Worm (Caenorhabditis elegans) whole organism, L1 larva: ENCODE measurements around the gene D1054.9.
A peak's percentile ranks its signal among the peaks of the same experiment; 100 is the strongest.

ENCODE experiments used
- F16B12.6 ChIP-seq: fragments of 150-350 bp; optimal IDR thresholded peaks from 2 replicates; lab custom pipeline; 2014; ENCODE audit warnings: missing biosample characterization, missing genetic modification characterization
- aly-2 ChIP-seq: fragments of 150-350 bp; optimal IDR thresholded peaks from 2 replicates; lab custom pipeline; 2014; ENCODE audit warnings: missing biosample characterization, missing genetic modification characterization
- blmp-1 ChIP-seq: fragments of 150-350 bp; optimal IDR thresholded peaks from 2 replicates; lab custom pipeline; 2014; ENCODE audit warnings: missing biosample characterization, missing genetic modification characterization
- ceh-63 ChIP-seq: fragments of 200-800 bp; sonication (Bioruptor generic); optimal IDR thresholded peaks from 2 replicates; lab custom pipeline; 2018; ENCODE audit warnings: mild to moderate bottlenecking, missing genetic modification characterization, missing compliant biosample characterization
- ceh-8 ChIP-seq: fragments of 200-800 bp; sonication (Bioruptor generic); optimal IDR thresholded peaks from 2 replicates; lab custom pipeline; 2018; ENCODE audit warnings: mild to moderate bottlenecking, missing genetic modification characterization, moderate library complexity, missing compliant biosample characterization
- ceh-88 ChIP-seq: fragments of 200-800 bp; sonication (Bioruptor generic); IDR thresholded peaks from 2 replicates; pipeline ENCODE4 v1.3.6; 2022; ENCODE audit warnings: missing genetic modification characterization, missing compliant biosample characterization
- ceh-90 ChIP-seq: sonication (generic microtip); optimal IDR thresholded peaks from 2 replicates; lab custom pipeline; 2016; ENCODE audit warnings: missing genetic modification characterization, missing compliant biosample characterization
- ces-1 ChIP-seq: fragments of 150-350 bp; optimal IDR thresholded peaks from 2 replicates; lab custom pipeline; 2014; ENCODE audit warnings: missing biosample characterization, missing genetic modification reagents, missing genetic modification characterization
- dpl-1 ChIP-seq, 3 experiments: fragments of 150-350 bp in 2 of 3; sonication (generic microtip) in 1 of 3; optimal IDR thresholded peaks; 2 replicates each; lab custom pipeline; 2014 to 2017; ENCODE audit warnings: missing biosample characterization in 3 of 3, missing genetic modification characterization in 3 of 3, missing genetic modification reagents in 3 of 3
- dsc-1 ChIP-seq: sonication (generic microtip); optimal IDR thresholded peaks from 2 replicates; lab custom pipeline; 2016; ENCODE audit warnings: mild to moderate bottlenecking, missing genetic modification characterization, missing compliant biosample characterization
- efl-1 ChIP-seq, 4 experiments: fragments of 150-350 bp; optimal IDR thresholded peaks in 3 of 4; peaks in 1 of 4; 1 replicate in 1 of 4; 2 replicates in 3 of 4; lab custom pipeline; 2014; ENCODE audit warnings: missing biosample characterization in 2 of 4, missing genetic modification characterization in 2 of 4, missing genetic modification reagents in 2 of 4
- egl-13 ChIP-seq: sonication (generic microtip); optimal IDR thresholded peaks from 2 replicates; lab custom pipeline; 2016; ENCODE audit warnings: missing genotype, missing genetic modification reagents, missing genetic modification characterization, missing compliant biosample characterization
- elt-3 ChIP-seq, 6 experiments: fragments of 150-350 bp in 1 of 6; sonication (generic microtip); optimal IDR thresholded peaks; 2 replicates each; lab custom pipeline; 2017 to 2018; ENCODE audit warnings: missing biosample characterization in 6 of 6, missing genetic modification characterization in 6 of 6, inconsistent platforms in 1 of 6
- ets-5 ChIP-seq: fragments of 200-800 bp; sonication (Bioruptor generic); IDR thresholded peaks from 2 replicates; pipeline ENCODE4 v1.3.6; 2022; ENCODE audit warnings: missing genetic modification characterization, missing compliant biosample characterization
- fkh-10 ChIP-seq: sonication (generic microtip); optimal IDR thresholded peaks from 2 replicates; lab custom pipeline; 2017; ENCODE audit warnings: missing biosample characterization, missing genetic modification reagents, missing genetic modification characterization
- fkh-8 ChIP-seq: sonication (generic microtip); optimal IDR thresholded peaks from 2 replicates; lab custom pipeline; 2016; ENCODE audit warnings: mild to moderate bottlenecking, missing genetic modification characterization, missing compliant biosample characterization
- hlh-4 ChIP-seq: sonication (generic microtip); optimal IDR thresholded peaks from 2 replicates; lab custom pipeline; 2016; ENCODE audit warnings: mild to moderate bottlenecking, missing genetic modification characterization, missing compliant biosample characterization
- hpl-2 ChIP-seq: fragments of 150-350 bp; optimal IDR thresholded peaks from 2 replicates; lab custom pipeline; 2014; ENCODE audit warnings: missing biosample characterization, missing genetic modification reagents, missing genetic modification characterization
- irx-1 ChIP-seq: sonication (generic microtip); optimal IDR thresholded peaks from 2 replicates; lab custom pipeline; 2016; ENCODE audit warnings: missing genetic modification characterization, missing compliant biosample characterization
- jun-1 ChIP-seq: fragments of 150-350 bp; optimal IDR thresholded peaks from 2 replicates; lab custom pipeline; 2014; ENCODE audit warnings: missing biosample characterization, missing genetic modification reagents, missing genetic modification characterization
- lin-14 ChIP-seq: fragments of 200-800 bp; sonication (Bioruptor generic); optimal IDR thresholded peaks from 2 replicates; lab custom pipeline; 2018; ENCODE audit warnings: mild to moderate bottlenecking, missing genetic modification characterization, moderate library complexity, missing compliant biosample characterization
- lin-35 ChIP-seq, 2 experiments: fragments of 150-350 bp; optimal IDR thresholded peaks; 2 replicates each; lab custom pipeline; 2014; ENCODE audit warnings: missing biosample characterization in 2 of 2, missing genetic modification characterization in 2 of 2, missing genetic modification reagents in 2 of 2
- lin-39 ChIP-seq: fragments of 150-350 bp; optimal IDR thresholded peaks from 2 replicates; lab custom pipeline; 2014; ENCODE audit warnings: missing biosample characterization, missing genetic modification reagents, missing genetic modification characterization
- lsy-2 ChIP-seq, 2 experiments: fragments of 150-350 bp; optimal IDR thresholded peaks; 2 replicates each; lab custom pipeline; 2014; ENCODE audit warnings: missing biosample characterization in 2 of 2, missing genetic modification characterization in 2 of 2
- mdl-1 ChIP-seq, 2 experiments: fragments of 150-350 bp; optimal IDR thresholded peaks; 2 replicates each; lab custom pipeline; 2014 to 2017; ENCODE audit warnings: missing biosample characterization in 2 of 2, missing genetic modification characterization in 2 of 2, inconsistent platforms in 1 of 2
- mep-1 ChIP-seq: fragments of 150-350 bp; optimal IDR thresholded peaks from 2 replicates; lab custom pipeline; 2014; ENCODE audit warnings: missing biosample characterization, missing genetic modification characterization
- nhr-12 ChIP-seq: sonication (generic microtip); optimal IDR thresholded peaks from 2 replicates; lab custom pipeline; 2017; ENCODE audit warnings: missing biosample characterization, missing genetic modification characterization
- nhr-28 ChIP-seq: fragments of 150-350 bp; optimal IDR thresholded peaks from 2 replicates; lab custom pipeline; 2014; ENCODE audit warnings: missing biosample characterization, missing genetic modification characterization
- nhr-47 ChIP-seq: sonication (generic microtip); optimal IDR thresholded peaks from 2 replicates; lab custom pipeline; 2016; ENCODE audit warnings: mild to moderate bottlenecking, missing genetic modification characterization, moderate library complexity, missing compliant biosample characterization
- nhr-76 ChIP-seq: sonication (generic microtip); optimal IDR thresholded peaks from 2 replicates; lab custom pipeline; 2017; ENCODE audit warnings: missing biosample characterization, missing genetic modification characterization
- nhr-77 ChIP-seq: fragments of 150-350 bp; optimal IDR thresholded peaks from 2 replicates; lab custom pipeline; 2014; ENCODE audit warnings: missing biosample characterization, missing genetic modification characterization
- nhr-84 ChIP-seq: sonication (generic microtip); optimal IDR thresholded peaks from 2 replicates; lab custom pipeline; 2017; ENCODE audit warnings: missing biosample characterization, missing genetic modification characterization
- nhr-85 ChIP-seq: sonication (generic microtip); peaks from one replicate; lab custom pipeline; 2016; ENCODE audit warnings: missing genetic modification characterization, inconsistent platforms, missing compliant biosample characterization
- pax-3 ChIP-seq: fragments of 200-800 bp; sonication (Bioruptor generic); optimal IDR thresholded peaks from 2 replicates; lab custom pipeline; 2018; ENCODE audit warnings: mild to moderate bottlenecking, missing genetic modification characterization, moderate library complexity, missing compliant biosample characterization
- skn-1 ChIP-seq: fragments of 150-350 bp; optimal IDR thresholded peaks from 2 replicates; lab custom pipeline; 2014; ENCODE audit warnings: missing biosample characterization, missing genetic modification characterization
- snpc-4 ChIP-seq: fragments of 150-350 bp; optimal IDR thresholded peaks from 2 replicates; lab custom pipeline; 2014; ENCODE audit warnings: missing biosample characterization, missing genetic modification characterization
- sup-37 ChIP-seq: fragments of 200-800 bp; sonication (Bioruptor generic); optimal IDR thresholded peaks from 2 replicates; lab custom pipeline; 2018; ENCODE audit warnings: mild to moderate bottlenecking, missing genetic modification characterization, missing compliant biosample characterization
- tbx-2 ChIP-seq: sonication (generic microtip); optimal IDR thresholded peaks from 2 replicates; lab custom pipeline; 2016; ENCODE audit warnings: missing genetic modification characterization, missing compliant biosample characterization
- tlp-1 ChIP-seq: fragments of 150-350 bp; optimal IDR thresholded peaks from 2 replicates; lab custom pipeline; 2014; ENCODE audit warnings: missing biosample characterization, missing genetic modification characterization
- unc-30 ChIP-seq: sonication (generic microtip); optimal IDR thresholded peaks from 2 replicates; lab custom pipeline; 2017; ENCODE audit warnings: missing biosample characterization, missing genetic modification characterization
- unc-62 ChIP-seq: fragments of 150-350 bp; optimal IDR thresholded peaks from 2 replicates; lab custom pipeline; 2014; ENCODE audit warnings: missing biosample characterization, missing genetic modification reagents, missing genetic modification characterization
- unc-98 ChIP-seq: fragments of 200-800 bp; sonication (Bioruptor generic); IDR thresholded peaks from 2 replicates; pipeline ENCODE4 v1.3.6; 2022; ENCODE audit warnings: missing genetic modification characterization, missing compliant biosample characterization
- xbp-1 ChIP-seq: sonication (generic microtip); optimal IDR thresholded peaks from 2 replicates; lab custom pipeline; 2016; ENCODE audit warnings: missing genetic modification characterization, missing compliant biosample characterization
- zip-4 ChIP-seq: fragments of 200-800 bp; sonication (Bioruptor generic); optimal IDR thresholded peaks from 2 replicates; lab custom pipeline; 2018; ENCODE audit warnings: mild to moderate bottlenecking, missing genetic modification characterization, moderate library complexity, missing compliant biosample characterization
- ztf-11 ChIP-seq, 2 experiments: sonication (generic microtip); optimal IDR thresholded peaks; 2 replicates each; lab custom pipeline; 2016 to 2017; ENCODE audit warnings: missing genetic modification characterization in 2 of 2, missing biosample characterization in 1 of 2, missing compliant biosample characterization in 1 of 2

Gene D1054.9

DNA sequence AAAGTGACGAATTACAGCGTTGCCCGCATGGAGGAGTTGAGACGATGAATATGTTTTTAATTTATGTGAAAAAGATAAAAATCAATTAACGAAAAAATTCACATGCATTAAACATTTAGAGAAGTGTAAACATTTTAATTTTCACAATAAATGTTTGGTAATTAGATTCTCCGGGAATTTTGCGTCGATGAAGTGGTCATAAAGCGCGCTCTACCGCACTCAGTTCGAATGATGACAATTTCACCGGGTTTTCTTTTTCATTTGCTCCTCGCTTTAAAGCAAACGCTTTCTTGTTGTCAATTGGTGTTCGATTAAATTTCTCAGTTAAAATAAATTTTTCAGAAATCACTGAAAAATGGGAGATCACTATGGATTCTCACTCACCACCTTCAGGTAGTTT lies 20.8 kb downstream of the D1054.9 start, which contains the start of the genes D1054.1 and pas-2:
TSS of gene D1054.1 (minus strand) at position 192 of the 400 bp plus-strand sequence.
TSS of gene pas-2 (plus strand) at position 343 of the 400 bp plus-strand sequence.
- TF ChIP-seq zip-4 (GFP tag; lab: Kevin White, UChicago) (no peak), blmp-1 (tag; lab: Kevin White, UChicago) (peak; percentile 45), pax-3 (tag; lab: Kevin White, UChicago) (no peak), dpl-1 (GFP tag; optimal IDR thresholded peaks at IDR 0.05; lab: Kevin White, UChicago) (peak in 2 of 3 experiments; percentile 1 to 37), snpc-4 (tag; lab: Kevin White, UChicago) (peak; percentile 19), ceh-63 (GFP tag; lab: Kevin White, UChicago) (no peak), lsy-2 (tag; optimal IDR thresholded peaks at IDR 0.05; lab: Kevin White, UChicago) (peak in 1 of 2 experiments; percentile 41), fkh-10 (GFP tag; lab: Kevin White, UChicago) (no peak), F16B12.6 (tag; lab: Kevin White, UChicago) (no peak), ceh-88 (GFP tag; lab: Robert Waterston, UW) (no peak), nhr-28 (no peak), efl-1 (optimal IDR thresholded peaks at IDR 0.05; lab: Kevin White, UChicago) (peak in 1 of 2 experiments; percentile 24), efl-1 (GFP tag; optimal IDR thresholded peaks at IDR 0.05 in 1 of 2; lab: Kevin White, UChicago) (peak in 1 of 2 experiments; percentile 3), nhr-77 (no peak), hlh-4 (no peak), hpl-2 (no peak), ceh-90 (no peak), xbp-1 (tag; lab: Kevin White, UChicago) (no peak), aly-2 (tag; lab: Kevin White, UChicago) (no peak), lin-39 (tag; lab: Kevin White, UChicago) (no peak), mep-1 (tag; lab: Kevin White, UChicago) (peak; percentile 45), tbx-2 (no peak), elt-3 (tag; optimal IDR thresholded peaks at IDR 0.05; lab: Kevin White, UChicago) (no peak), irx-1 (tag; lab: Kevin White, UChicago) (no peak), skn-1 (tag; lab: Kevin White, UChicago) (peak; percentile 92), lin-35 (GFP tag; optimal IDR thresholded peaks at IDR 0.05; lab: Kevin White, UChicago) (peak; percentile 22 to 34), lin-14 (GFP tag; lab: Kevin White, UChicago) (peak; percentile 54), fkh-8 (tag; lab: Kevin White, UChicago) (no peak), mdl-1 (tag; optimal IDR thresholded peaks at IDR 0.05; lab: Kevin White, UChicago) (no peak)

DNA sequence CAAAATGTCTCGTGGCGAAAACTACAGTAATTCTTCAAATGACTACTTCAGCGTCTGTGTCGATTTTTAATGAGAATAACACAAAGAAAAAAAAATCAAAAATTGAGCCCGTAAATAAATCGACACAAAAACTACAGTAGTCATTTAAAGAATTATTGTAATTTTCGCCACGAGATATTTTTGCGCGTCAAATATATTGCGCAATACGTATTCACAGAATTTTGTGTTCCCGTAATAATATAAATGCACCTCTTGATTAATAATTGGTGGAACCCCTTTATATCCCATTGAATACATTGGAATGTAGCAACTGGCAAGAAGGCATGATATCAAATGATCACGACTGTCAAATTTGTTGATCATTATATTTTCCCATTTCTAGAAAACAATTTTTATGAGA lies 22.0 kb downstream of the D1054.9 start:
- TF ChIP-seq nhr-84, result no peak
- no peak for TF ChIP-seq efl-1 (optimal IDR thresholded peaks at IDR 0.05; lab: Kevin White, UChicago)
- TF ChIP-seq efl-1 (GFP tag; optimal IDR thresholded peaks at IDR 0.05 in 1 of 2; lab: Kevin White, UChicago), result no peak
- TF ChIP-seq ceh-8, result no peak
- TF ChIP-seq jun-1 (tag; lab: Kevin White, UChicago), result no peak
- TF ChIP-seq nhr-47 (tag; lab: Kevin White, UChicago), result no peak
- TF ChIP-seq unc-98 (GFP tag; lab: Robert Waterston, UW), result no peak
- no peak for TF ChIP-seq lin-14 (GFP tag; lab: Kevin White, UChicago)
- TF ChIP-seq unc-30 (tag; lab: Kevin White, UChicago), result no peak
- TF ChIP-seq egl-13 (tag; lab: Kevin White, UChicago), result no peak
- no peak for TF ChIP-seq ces-1 (GFP tag; lab: Kevin White, UChicago)
- no peak for TF ChIP-seq ztf-11 (tag; optimal IDR thresholded peaks at IDR 0.05; lab: Kevin White, UChicago)

DNA sequence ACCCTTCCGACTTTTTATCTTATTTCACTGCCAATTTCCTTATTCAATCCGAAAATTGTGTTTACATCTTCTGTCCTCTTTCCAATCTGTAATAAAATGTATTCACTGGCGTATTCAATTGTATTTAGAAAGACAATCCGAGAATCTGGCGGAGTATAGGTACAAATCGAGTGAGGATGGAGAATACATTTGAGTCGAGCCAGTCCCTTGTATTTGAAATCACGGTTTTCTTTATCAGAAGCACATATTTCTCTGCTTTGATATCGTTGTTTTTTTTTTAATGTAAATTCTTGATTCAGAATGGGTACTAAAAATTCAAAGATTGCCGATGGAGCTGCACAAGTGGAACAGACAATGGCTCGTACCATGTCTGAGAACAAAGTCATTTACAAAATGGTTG lies 26.8 kb downstream of the D1054.9 start, which contains the start of gene ocr-1:
TSS of gene ocr-1 (plus strand) at position 301 of the 400 bp plus-strand sequence.
- TF ChIP-seq lin-39 (tag; lab: Kevin White, UChicago) (no peak), sup-37 (no peak), elt-3 (tag; optimal IDR thresholded peaks at IDR 0.05; lab: Kevin White, UChicago) (no peak), skn-1 (tag; lab: Kevin White, UChicago) (no peak), jun-1 (tag; lab: Kevin White, UChicago) (no peak), unc-62 (GFP tag; lab: Kevin White, UChicago) (no peak), dsc-1 (tag; lab: Kevin White, UChicago) (no peak), xbp-1 (tag; lab: Kevin White, UChicago) (no peak), ets-5 (GFP tag; lab: Robert Waterston, UW) (no peak), nhr-76 (no peak), tlp-1 (tag; lab: Kevin White, UChicago) (no peak), nhr-85 (tag; lab: Kevin White, UChicago) (no peak), nhr-12 (tag; lab: Kevin White, UChicago) (no peak)
